Fruit fly (Drosophila melanogaster) whole organism, embryonic: ENCODE measurements around the gene janB.

Source experiments
- BtbVII ChIP-seq: fragments of 200-800 bp; sonication (Bioruptor generic); optimal IDR thresholded peaks from 3 replicates; lab custom pipeline; 2017; ENCODE audit warnings: missing biosample characterization, mild to moderate bottlenecking, missing genetic modification characterization
- CG10654 ChIP-seq: fragments of 200-800 bp; sonication (Bioruptor generic); optimal IDR thresholded peaks from 2 replicates; lab custom pipeline; 2016; ENCODE audit warnings: missing biosample characterization, missing genetic modification characterization
- CG11093 ChIP-seq: fragments of 200-800 bp; sonication (Bioruptor generic); IDR thresholded peaks from 3 replicates; pipeline ENCODE4 v1.3.6; 2022; ENCODE audit warnings: missing biosample characterization, missing genetic modification characterization
- CG11504 ChIP-seq: fragments of 200-800 bp; sonication (Bioruptor generic); optimal IDR thresholded peaks from 3 replicates; lab custom pipeline; 2019; ENCODE audit warnings: missing biosample characterization, mild to moderate bottlenecking, missing genetic modification characterization, moderate library complexity
- CG12299 ChIP-seq: fragments of 200-800 bp; sonication (Bioruptor generic); optimal IDR thresholded peaks from 2 replicates; lab custom pipeline; 2018; ENCODE audit warnings: missing biosample characterization, mild to moderate bottlenecking, missing genetic modification characterization
- CG12659 ChIP-seq: fragments of 200-800 bp; sonication (Bioruptor generic); optimal IDR thresholded peaks from 3 replicates; lab custom pipeline; 2017; ENCODE audit warnings: mild to moderate bottlenecking, missing biosample characterization, missing genetic modification reagents, missing genetic modification characterization
- CG13287 ChIP-seq: fragments of 200-800 bp; sonication (Bioruptor generic); IDR thresholded peaks from 2 replicates; pipeline ENCODE4 v1.3.6; 2022; ENCODE audit warnings: missing biosample characterization, missing genetic modification characterization; ENCODE audit not compliant: partially characterized antibody
- CG16863 ChIP-seq: fragments of 200-800 bp; sonication (Bioruptor generic); optimal IDR thresholded peaks from 3 replicates; lab custom pipeline; 2016; ENCODE audit warnings: missing biosample characterization, missing genetic modification characterization
- CG17361 ChIP-seq: fragments of 200-800 bp; sonication (Bioruptor generic); IDR thresholded peaks from 3 replicates; pipeline ENCODE4 v1.3.6; 2022; ENCODE audit warnings: missing biosample characterization, missing genetic modification characterization
- CG17385 ChIP-seq: fragments of 200-800 bp; sonication (Bioruptor generic); optimal IDR thresholded peaks from 3 replicates; lab custom pipeline; 2018; ENCODE audit warnings: missing biosample characterization, mild to moderate bottlenecking, missing genetic modification characterization
- CG32767 ChIP-seq: fragments of 200-800 bp; sonication (Bioruptor generic); IDR thresholded peaks from 2 replicates; pipeline ENCODE4 v1.3.6; 2022; ENCODE audit warnings: missing biosample characterization, missing genetic modification characterization
- CG4617 ChIP-seq: fragments of 200-800 bp; sonication (Bioruptor generic); optimal IDR thresholded peaks from 3 replicates; lab custom pipeline; 2016; ENCODE audit warnings: missing biosample characterization, missing genetic modification characterization, borderline replicate concordance
- CG6254 ChIP-seq: fragments of 200-800 bp; sonication (Bioruptor generic); optimal IDR thresholded peaks from 3 replicates; lab custom pipeline; 2017; ENCODE audit warnings: mild to moderate bottlenecking, missing biosample characterization, missing genetic modification reagents, missing genetic modification characterization
- CG7963 ChIP-seq: fragments of 200-800 bp; sonication (Bioruptor generic); IDR thresholded peaks from 3 replicates; pipeline ENCODE4 v1.3.6; 2022; ENCODE audit warnings: missing biosample characterization, missing genetic modification characterization; ENCODE audit not compliant: partially characterized antibody
- CG9727 ChIP-seq: fragments of 200-800 bp; sonication (Bioruptor generic); optimal IDR thresholded peaks from 3 replicates; lab custom pipeline; 2017; ENCODE audit warnings: missing biosample characterization, mild to moderate bottlenecking, missing genetic modification characterization
- CG9797 ChIP-seq: fragments of 200-800 bp; sonication (Bioruptor generic); optimal IDR thresholded peaks from 3 replicates; lab custom pipeline; 2018; ENCODE audit warnings: missing biosample characterization, mild to moderate bottlenecking, missing genetic modification characterization
- CTCF ChIP-seq: fragments of 200-800 bp; sonication (Bioruptor generic); optimal IDR thresholded peaks from 2 replicates; lab custom pipeline; 2017; ENCODE audit warnings: missing biosample characterization, mild to moderate bottlenecking, missing genetic modification characterization, moderate library complexity
- Chrac-16 ChIP-seq: fragments of 200-800 bp; sonication (Bioruptor generic); optimal IDR thresholded peaks from 3 replicates; lab custom pipeline; 2016; ENCODE audit warnings: missing biosample characterization, missing genetic modification characterization
- CrebB ChIP-seq: fragments of 200-800 bp; sonication (Bioruptor generic); optimal IDR thresholded peaks from 3 replicates; lab custom pipeline; 2018; ENCODE audit warnings: missing biosample characterization, mild to moderate bottlenecking, missing genetic modification characterization
- D19A ChIP-seq: fragments of 200-800 bp; optimal IDR thresholded peaks from 3 replicates; lab custom pipeline; 2019; ENCODE audit warnings: missing biosample characterization, mild to moderate bottlenecking, missing genetic modification characterization, moderate library complexity
- Deaf1 ChIP-seq: fragments of 200-800 bp; optimal IDR thresholded peaks from 3 replicates; lab custom pipeline; 2019; ENCODE audit warnings: missing biosample characterization, mild to moderate bottlenecking, missing genetic modification characterization, moderate library complexity
- Doc2 ChIP-seq: fragments of 200-800 bp; sonication (Bioruptor generic); IDR thresholded peaks from 2 replicates; pipeline ENCODE4 v1.3.6; 2022; ENCODE audit warnings: missing biosample characterization, missing genetic modification characterization
- Ets97D ChIP-seq: fragments of 200-800 bp; sonication (Bioruptor generic); optimal IDR thresholded peaks from 3 replicates; lab custom pipeline; 2016; ENCODE audit warnings: missing biosample characterization, missing genetic modification characterization
- Fer1 ChIP-seq: fragments of 200-800 bp; sonication (Bioruptor generic); optimal IDR thresholded peaks from 2 replicates; lab custom pipeline; 2017; ENCODE audit warnings: missing biosample characterization, mild to moderate bottlenecking, missing genetic modification characterization
- HHEX ChIP-seq: fragments of 200-800 bp; sonication (Bioruptor generic); optimal IDR thresholded peaks from 3 replicates; lab custom pipeline; 2017; ENCODE audit warnings: missing biosample characterization, mild to moderate bottlenecking, missing genetic modification characterization, missing genetic modification reagents
- Hr3 ChIP-seq: fragments of 200-800 bp; sonication (Bioruptor generic); optimal IDR thresholded peaks from 3 replicates; lab custom pipeline; 2016; ENCODE audit warnings: missing biosample characterization, missing genetic modification characterization
- Jarid2 ChIP-seq: fragments of 200-800 bp; sonication (Bioruptor generic); optimal IDR thresholded peaks from 3 replicates; lab custom pipeline; 2017; ENCODE audit warnings: mild to moderate bottlenecking, missing biosample characterization, missing genetic modification reagents, missing genetic modification characterization
- Lim3 ChIP-seq: fragments of 200-800 bp; sonication (Bioruptor generic); IDR thresholded peaks from 2 replicates; pipeline ENCODE4 v1.3.6; 2022; ENCODE audit warnings: missing biosample characterization, missing genetic modification characterization
- MBD-R2 ChIP-seq: fragments of 200-800 bp; sonication (Bioruptor generic); IDR thresholded peaks from 2 replicates; pipeline ENCODE4 v1.3.6; 2022; ENCODE audit warnings: missing biosample characterization, missing genetic modification characterization
- Nf-YC ChIP-seq: fragments of 200-800 bp; optimal IDR thresholded peaks from 3 replicates; lab custom pipeline; 2019; ENCODE audit warnings: missing biosample characterization, mild to moderate bottlenecking, missing genetic modification characterization, moderate library complexity
- Rfx ChIP-seq: fragments of 200-800 bp; sonication (Bioruptor generic); IDR thresholded peaks from 2 replicates; pipeline ENCODE4 v1.3.6; 2022; ENCODE audit warnings: missing biosample characterization, missing genetic modification characterization
- Ssrp ChIP-seq: fragments of 200-800 bp; sonication (Bioruptor generic); optimal IDR thresholded peaks from 2 replicates; lab custom pipeline; 2018; ENCODE audit warnings: missing biosample characterization, mild to moderate bottlenecking, missing genetic modification characterization, moderate library complexity
- Xbp1 ChIP-seq: fragments of 200-800 bp; sonication (Bioruptor generic); optimal IDR thresholded peaks from 3 replicates; lab custom pipeline; 2016; ENCODE audit warnings: missing biosample characterization, mild to moderate bottlenecking, missing genetic modification characterization
- bcd ChIP-seq: fragments of 200-800 bp; sonication (Bioruptor generic); optimal IDR thresholded peaks from 2 replicates; lab custom pipeline; 2017; ENCODE audit warnings: missing biosample characterization, mild to moderate bottlenecking, missing genetic modification characterization
- btn ChIP-seq: fragments of 200-800 bp; sonication (Bioruptor generic); optimal IDR thresholded peaks from 2 replicates; lab custom pipeline; 2016; ENCODE audit warnings: missing biosample characterization, missing genetic modification characterization
- chif ChIP-seq, 2 experiments: fragments of 200-800 bp; sonication (Bioruptor generic); optimal IDR thresholded peaks; 3 replicates each; lab custom pipeline; 2016; ENCODE audit warnings: missing biosample characterization in 2 of 2, missing genetic modification characterization in 2 of 2
- ci ChIP-seq: fragments of 200-800 bp; sonication (Bioruptor generic); IDR thresholded peaks from 3 replicates; pipeline ENCODE4 v1.3.6; 2022; ENCODE audit warnings: missing biosample characterization, missing genetic modification characterization
- crp ChIP-seq, 2 experiments: fragments of 200-800 bp; sonication (Bioruptor generic); optimal IDR thresholded peaks; 2 replicates in 1 of 2; 3 replicates in 1 of 2; lab custom pipeline; 2017; ENCODE audit warnings: missing biosample characterization in 2 of 2, missing genetic modification characterization in 2 of 2, mild to moderate bottlenecking in 1 of 2, moderate library complexity in 1 of 2
- dpn ChIP-seq, 2 experiments: fragments of 200-800 bp; sonication (Bioruptor generic); optimal IDR thresholded peaks; 3 replicates each; lab custom pipeline; 2016; ENCODE audit warnings: missing biosample characterization in 2 of 2, missing genetic modification characterization in 2 of 2
- emc ChIP-seq: fragments of 200-800 bp; sonication (Bioruptor generic); optimal IDR thresholded peaks from 2 replicates; lab custom pipeline; 2016; ENCODE audit warnings: missing biosample characterization, missing genetic modification characterization
- eyg ChIP-seq: fragments of 200-800 bp; sonication (Bioruptor generic); optimal IDR thresholded peaks from 3 replicates; lab custom pipeline; 2016; ENCODE audit warnings: missing biosample characterization, missing genetic modification characterization
- grau ChIP-seq: fragments of 200-800 bp; optimal IDR thresholded peaks from 3 replicates; lab custom pipeline; 2019; ENCODE audit warnings: missing biosample characterization, mild to moderate bottlenecking, missing genetic modification characterization, moderate library complexity
- gt ChIP-seq: fragments of 200-800 bp; sonication (Bioruptor generic); IDR thresholded peaks from 2 replicates; pipeline ENCODE4 v1.3.6; 2022; ENCODE audit warnings: missing biosample characterization, missing genetic modification characterization
- ind ChIP-seq: fragments of 200-800 bp; sonication (Bioruptor generic); optimal IDR thresholded peaks from 3 replicates; lab custom pipeline; 2016; ENCODE audit warnings: missing biosample characterization, missing genetic modification characterization
- insv ChIP-seq, 2 experiments: fragments of 200-800 bp; sonication (Bioruptor generic); optimal IDR thresholded peaks; 3 replicates each; lab custom pipeline; 2016 to 2018; ENCODE audit warnings: missing biosample characterization in 2 of 2, missing genetic modification characterization in 2 of 2
- lab ChIP-seq: fragments of 200-800 bp; sonication (Bioruptor generic); optimal IDR thresholded peaks from 3 replicates; lab custom pipeline; 2017; ENCODE audit warnings: missing biosample characterization, missing genetic modification characterization, mild to moderate bottlenecking, moderate library complexity, missing genetic modification reagents
- nom ChIP-seq: fragments of 200-800 bp; sonication (Bioruptor generic); optimal IDR thresholded peaks from 2 replicates; lab custom pipeline; 2017; ENCODE audit warnings: missing biosample characterization, missing genetic modification characterization, mild to moderate bottlenecking, moderate library complexity, missing genetic modification reagents
- pita ChIP-seq: fragments of 200-800 bp; sonication (Bioruptor generic); optimal IDR thresholded peaks from 2 replicates; lab custom pipeline; 2017; ENCODE audit warnings: missing biosample characterization, mild to moderate bottlenecking, missing genetic modification characterization
- ro ChIP-seq: fragments of 200-800 bp; sonication (Bioruptor generic); IDR thresholded peaks from 2 replicates; pipeline ENCODE4 v1.3.6; 2022; ENCODE audit warnings: missing biosample characterization, missing genetic modification characterization
- sug ChIP-seq: fragments of 200-800 bp; optimal IDR thresholded peaks from 2 replicates; lab custom pipeline; 2019; ENCODE audit warnings: missing biosample characterization, mild to moderate bottlenecking, missing genetic modification characterization, moderate library complexity
- tna ChIP-seq: fragments of 200-800 bp; sonication (Bioruptor generic); IDR thresholded peaks from 2 replicates; pipeline ENCODE4 v1.3.6; 2022; ENCODE audit warnings: missing biosample characterization, missing genetic modification characterization; ENCODE audit not compliant: partially characterized antibody
- zen ChIP-seq: fragments of 200-800 bp; sonication (Bioruptor generic); optimal IDR thresholded peaks from 3 replicates; lab custom pipeline; 2018; ENCODE audit warnings: missing biosample characterization, mild to moderate bottlenecking, missing genetic modification characterization, moderate library complexity

The janB gene

DNA sequence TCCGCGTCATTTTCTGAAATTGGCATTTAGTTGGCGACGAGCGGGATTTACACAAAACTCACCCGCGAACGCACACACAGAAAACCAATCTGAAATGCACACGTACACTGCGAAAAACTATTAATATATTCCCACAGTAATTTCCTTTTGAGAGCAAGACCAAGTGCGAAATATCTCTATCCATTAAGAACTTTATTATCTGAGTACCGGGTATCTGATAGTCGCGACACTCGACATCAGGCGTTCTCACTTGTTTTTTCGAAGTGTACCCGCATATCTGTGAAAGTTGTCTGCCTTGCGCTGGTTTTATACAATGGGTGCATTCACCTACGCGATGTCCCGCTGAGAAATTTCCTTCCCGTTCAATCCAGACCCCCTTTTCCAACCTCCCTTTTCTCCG, 37.6 kb upstream of the janB start (continued):
- TF ChIP-seq dpn (GFP tag; optimal IDR thresholded peaks at IDR 0.05; lab: Kevin White, UChicago) (no peak), Deaf1 (tag; lab: Kevin White, UChicago) (no peak), ci (GFP tag; lab: Robert Waterston, UW) (peak; percentile 22; the same call in 1 of the 3 replicates), Nf-YC (tag; lab: Kevin White, UChicago) (no peak), btn (GFP tag; lab: Kevin White, UChicago) (no peak), insv (GFP tag; optimal IDR thresholded peaks at IDR 0.05; lab: Kevin White, UChicago) (no peak), Doc2 (GFP tag; lab: Robert Waterston, UW) (no peak), CG12659 (no peak), grau (tag; lab: Kevin White, UChicago) (no peak), pita (GFP tag; lab: Kevin White, UChicago) (no peak), nom (no peak), HHEX (GFP tag; lab: Kevin White, UChicago) (no peak), CG9727 (GFP tag; lab: Kevin White, UChicago) (peak; percentile 1), Fer1 (GFP tag; lab: Kevin White, UChicago) (no peak), D19A (tag; lab: Kevin White, UChicago) (no peak), tna (no peak), Ssrp (tag; lab: Kevin White, UChicago) (peak; percentile 13), Rfx (GFP tag; lab: Robert Waterston, UW) (no peak), CG6254 (GFP tag; lab: Kevin White, UChicago) (no peak), CG13287 (GFP tag; lab: Robert Waterston, UW) (no peak), Lim3 (GFP tag; lab: Robert Waterston, UW) (no peak), BtbVII (GFP tag; lab: Kevin White, UChicago) (no peak), crp (GFP tag; optimal IDR thresholded peaks at IDR 0.05; lab: Kevin White, UChicago) (no peak), CG11504 (tag; lab: Kevin White, UChicago) (no peak), CG17385 (GFP tag; lab: Kevin White, UChicago) (no peak), CG10654 (GFP tag; lab: Kevin White, UChicago) (no peak), CG4617 (no peak), Jarid2 (GFP tag; lab: Kevin White, UChicago) (no peak), CG16863 (GFP tag; lab: Kevin White, UChicago) (no peak), CG7963 (GFP tag; lab: Robert Waterston, UW) (no peak), CTCF (no peak), CG12299 (tag; lab: Kevin White, UChicago) (no peak), eyg (no peak), ind (GFP tag; lab: Kevin White, UChicago) (no peak), CG9797 (no peak), bcd (no peak), CrebB (tag; lab: Kevin White, UChicago) (no peak), MBD-R2 (no peak), lab (GFP tag; lab: Kevin White, UChicago) (no peak), zen (tag; lab: Kevin White, UChicago) (no peak), Chrac-16 (no peak), CG32767 (GFP tag; lab: Robert Waterston, UW) (no peak), CG17361 (GFP tag; lab: Robert Waterston, UW) (no peak; the same call in 2 of the 3 replicates), emc (GFP tag; lab: Kevin White, UChicago) (no peak), Ets97D (no peak), Hr3 (GFP tag; lab: Kevin White, UChicago) (no peak), chif (GFP tag; optimal IDR thresholded peaks at IDR 0.05; lab: Kevin White, UChicago) (peak in 1 of 2 experiments; percentile 41), Xbp1 (GFP tag; lab: Kevin White, UChicago) (peak; percentile 23), CG11093 (GFP tag; lab: Robert Waterston, UW) (no peak), ro (no peak), gt (no peak), sug (tag; lab: Kevin White, UChicago) (no peak)
